Worm (Caenorhabditis elegans) whole organism, L3 larva: ENCODE data around the gene cox-10.

Experiments used
- egl-27 ChIP-seq: sonication (generic microtip); optimal IDR thresholded peaks from 4 replicates; lab custom pipeline; 2017; ENCODE audit warnings: missing biosample characterization, missing genetic modification reagents, missing genetic modification characterization
- elt-3 ChIP-seq, 3 experiments: fragments of 150-350 bp in 1 of 3; sonication (generic microtip) in 2 of 3; optimal IDR thresholded peaks; 2 replicates in 2 of 3; 4 replicates in 1 of 3; lab custom pipeline; 2014 to 2017; ENCODE audit warnings: missing biosample characterization in 3 of 3, missing genetic modification characterization in 3 of 3
- fos-1 ChIP-seq: fragments of 150-350 bp; optimal IDR thresholded peaks from 2 replicates; lab custom pipeline; 2014; ENCODE audit warnings: missing biosample characterization, missing genetic modification characterization
- lin-15B ChIP-seq: fragments of 150-350 bp; optimal IDR thresholded peaks from 2 replicates; lab custom pipeline; 2014; ENCODE audit warnings: missing biosample characterization, missing genetic modification characterization
- lin-39 ChIP-seq: fragments of 150-350 bp; optimal IDR thresholded peaks from 2 replicates; lab custom pipeline; 2018; ENCODE audit warnings: missing biosample characterization, missing genetic modification reagents, missing genetic modification characterization
- nfya-1 ChIP-seq: sonication (generic microtip); optimal IDR thresholded peaks from 2 replicates; lab custom pipeline; 2017; ENCODE audit warnings: missing genetic modification characterization, mild to moderate bottlenecking, missing compliant biosample characterization, antibody characterized with exemption, moderate library complexity; ENCODE audit not compliant: insufficient read depth
- nhr-11 ChIP-seq: fragments of 150-350 bp; optimal IDR thresholded peaks from 2 replicates; lab custom pipeline; 2014; ENCODE audit warnings: missing biosample characterization, missing genetic modification characterization
- nhr-76 ChIP-seq: fragments of 150-350 bp; sonication (generic microtip); optimal IDR thresholded peaks from 5 replicates; lab custom pipeline; 2014; ENCODE audit warnings: missing biosample characterization, missing genetic modification characterization
- pqm-1 ChIP-seq: fragments of 150-350 bp; optimal IDR thresholded peaks from 2 replicates; lab custom pipeline; 2017; ENCODE audit warnings: missing biosample characterization, missing genetic modification characterization, inconsistent platforms
- sea-2 ChIP-seq: fragments of 150-350 bp; sonication (generic microtip); optimal IDR thresholded peaks from 4 replicates; lab custom pipeline; 2014; ENCODE audit warnings: missing biosample characterization, missing genetic modification reagents, missing genetic modification characterization
- skn-1 ChIP-seq: fragments of 150-350 bp; optimal IDR thresholded peaks from 2 replicates; lab custom pipeline; 2014; ENCODE audit warnings: missing biosample characterization, missing genetic modification characterization
- unc-62 ChIP-seq: fragments of 150-350 bp; sonication (generic microtip); optimal IDR thresholded peaks from 4 replicates; lab custom pipeline; 2014; ENCODE audit warnings: missing biosample characterization, missing genetic modification reagents, missing genetic modification characterization
- zag-1 ChIP-seq: fragments of 150-350 bp; optimal IDR thresholded peaks from 2 replicates; lab custom pipeline; 2014; ENCODE audit warnings: missing biosample characterization, missing genetic modification characterization

- TF ChIP-seq egl-27 (no peak), fos-1 (no peak), elt-3 (tag; optimal IDR thresholded peaks at IDR 0.05; lab: Kevin White, UChicago) (no peak), zag-1 (no peak), lin-15B (no peak), sea-2 (no peak), nhr-11 (no peak), nfya-1 (tag; lab: Kevin White, UChicago) (no peak), skn-1 (no peak), pqm-1 (no peak), nhr-76 (no peak), unc-62 (no peak), lin-39 (tag; lab: Kevin White, UChicago) (no peak)
Measured at ce11 chrII:12728608-12729007, 48.9 kb downstream of the cox-10 start.
